Fruit fly (Drosophila melanogaster): Measurements from ENCODE around the gene eIF2Bbeta.

eIF2Bbeta gene

DNA sequence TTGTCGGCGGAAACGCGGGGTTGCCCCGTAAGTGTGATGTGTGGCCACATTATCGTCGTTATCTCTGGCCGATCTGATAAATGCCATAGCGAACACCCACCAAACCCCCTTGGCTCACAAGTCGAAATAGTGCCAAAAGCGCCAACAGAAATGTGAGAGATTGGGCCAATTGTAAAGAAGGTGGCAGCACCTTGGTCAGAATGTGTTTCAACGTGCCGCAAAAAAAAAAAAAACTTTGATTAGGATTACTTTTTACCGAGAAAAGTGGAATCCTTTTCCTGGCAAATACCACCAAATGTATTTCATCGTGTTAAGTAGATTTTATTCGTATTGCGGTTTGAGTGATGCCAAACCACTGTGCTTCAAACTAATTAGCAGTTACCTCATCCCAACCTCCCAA lies 38.6 kb downstream of the eIF2Bbeta start (continued):
- peak; percentile 10; the same call in 1 of the 2 replicates for TF ChIP-seq Dip2 (GFP tag; IDR thresholded peaks at IDR 0.05)
- peak; percentile 86 for TF ChIP-seq Fer1 (GFP tag; optimal IDR thresholded peaks at IDR 0.05)
- TF ChIP-seq CG18011 (GFP tag; optimal IDR thresholded peaks at IDR 0.05): peak; percentile 59
- TF ChIP-seq cad (GFP tag; optimal IDR thresholded peaks at IDR 0.05): no peak
- no peak for TF ChIP-seq CG30020 (tag; optimal IDR thresholded peaks at IDR 0.05)
- TF ChIP-seq HmgZ (tag; optimal IDR thresholded peaks at IDR 0.05): peak; percentile 82
- no peak for TF ChIP-seq CG7271 (tag; optimal IDR thresholded peaks at IDR 0.05)
- TF ChIP-seq ERR (GFP tag; optimal IDR thresholded peaks at IDR 0.05): peak; percentile 83
- peak; percentile 78; the same call in 2 of the 3 replicates for TF ChIP-seq jigr1 (GFP tag; IDR thresholded peaks at IDR 0.05)
- TF ChIP-seq onecut (GFP tag; IDR thresholded peaks at IDR 0.05): peak; percentile 59
- peak; percentile 69 for TF ChIP-seq luna (GFP tag; optimal IDR thresholded peaks at IDR 0.05)
- TF ChIP-seq CG9215 (GFP tag; IDR thresholded peaks at IDR 0.05): peak; percentile 81
- peak; percentile 95 for TF ChIP-seq CG32532 (GFP tag; IDR thresholded peaks at IDR 0.05)
- no peak for TF ChIP-seq CG2199 (GFP tag; IDR thresholded peaks at IDR 0.05)
- TF ChIP-seq fru (optimal IDR thresholded peaks at IDR 0.05): no peak
- peak; percentile 84 for TF ChIP-seq CG14050 (GFP tag; IDR thresholded peaks at IDR 0.05)
- no peak for TF ChIP-seq CG10565 (GFP tag; optimal IDR thresholded peaks at IDR 0.05)
- TF ChIP-seq sima (GFP tag; optimal IDR thresholded peaks at IDR 0.05): peak; percentile 42
- TF ChIP-seq Hmx (GFP tag; optimal IDR thresholded peaks at IDR 0.05): no peak
- peak; percentile 59 for TF ChIP-seq CG33213 (GFP tag; optimal IDR thresholded peaks at IDR 0.05)
- TF ChIP-seq shn (GFP tag; optimal IDR thresholded peaks at IDR 0.05): peak; percentile 57
- peak; percentile 80 for TF ChIP-seq NfI (GFP tag; optimal IDR thresholded peaks at IDR 0.05)
- TF ChIP-seq CG4730 (GFP tag; IDR thresholded peaks at IDR 0.05): peak; percentile 83
- TF ChIP-seq schlank (tag; optimal IDR thresholded peaks at IDR 0.05): peak; percentile 72
- TF ChIP-seq Nf-YC (tag; optimal IDR thresholded peaks at IDR 0.05): no peak
- no peak for TF ChIP-seq mirr (GFP tag; optimal IDR thresholded peaks at IDR 0.05)
- peak; percentile 67 for TF ChIP-seq Camta (GFP tag; optimal IDR thresholded peaks at IDR 0.05)
- peak; percentile 24 for TF ChIP-seq CG3065 (GFP tag; optimal IDR thresholded peaks at IDR 0.05)
- peak; percentile 84 for TF ChIP-seq cas (GFP tag; IDR thresholded peaks at IDR 0.05)
- peak; percentile 74 for TF ChIP-seq CG13424 (tag; optimal IDR thresholded peaks at IDR 0.05)
- TF ChIP-seq gce (GFP tag; IDR thresholded peaks at IDR 0.05): peak; percentile 54; the same call in 1 of the 3 replicates
- peak; percentile 45 for TF ChIP-seq fd96Cb (tag; optimal IDR thresholded peaks at IDR 0.05)
- no peak for TF ChIP-seq nom (GFP tag; optimal IDR thresholded peaks at IDR 0.05)
- TF ChIP-seq NC2α (GFP tag; optimal IDR thresholded peaks at IDR 0.05): peak; percentile 29
- no peak for TF ChIP-seq kni (GFP tag; optimal IDR thresholded peaks at IDR 0.05)
- peak; percentile 56 for TF ChIP-seq ATbp (GFP tag; optimal IDR thresholded peaks at IDR 0.05)
- TF ChIP-seq sd (tag; optimal IDR thresholded peaks at IDR 0.05): peak; percentile 65
- TF ChIP-seq lilli (GFP tag; optimal IDR thresholded peaks at IDR 0.05): peak; percentile 92
- no peak for TF ChIP-seq twi (tag; optimal IDR thresholded peaks at IDR 0.05)
- TF ChIP-seq CG30403 (GFP tag; optimal IDR thresholded peaks at IDR 0.05): peak; percentile 72
- peak; percentile 95 for TF ChIP-seq lab (GFP tag; optimal IDR thresholded peaks at IDR 0.05)
- no peak for TF ChIP-seq Sin3A (optimal IDR thresholded peaks at IDR 0.05)
- peak; percentile 91 for TF ChIP-seq Aef1 (GFP tag; IDR thresholded peaks at IDR 0.05)
- peak; percentile 73 for TF ChIP-seq ems (GFP tag; optimal IDR thresholded peaks at IDR 0.05)
- peak; percentile 80 for TF ChIP-seq CG1792 (GFP tag; optimal IDR thresholded peaks at IDR 0.05)
- peak; percentile 74 for TF ChIP-seq dimm (GFP tag; IDR thresholded peaks at IDR 0.05)
- TF ChIP-seq CG4404 (GFP tag; IDR thresholded peaks at IDR 0.05): peak; percentile 63
- peak; percentile 81 for TF ChIP-seq CG16863 (GFP tag; optimal IDR thresholded peaks at IDR 0.05)
- no peak for TF ChIP-seq gsb-n (tag; optimal IDR thresholded peaks at IDR 0.05)
- peak; percentile 72 for TF ChIP-seq CG10321 (GFP tag; IDR thresholded peaks at IDR 0.05)
- TF ChIP-seq CG2202 (tag; optimal IDR thresholded peaks at IDR 0.05): no peak
- no peak for TF ChIP-seq zen2 (GFP tag; IDR thresholded peaks at IDR 0.05; ENCODE audit: partially characterized antibody)
- TF ChIP-seq nmo (GFP tag; optimal IDR thresholded peaks at IDR 0.05): peak; percentile 62
